Worm (Caenorhabditis elegans): ENCODE results near the gene fipr-29.

fipr-29 gene

DNA sequence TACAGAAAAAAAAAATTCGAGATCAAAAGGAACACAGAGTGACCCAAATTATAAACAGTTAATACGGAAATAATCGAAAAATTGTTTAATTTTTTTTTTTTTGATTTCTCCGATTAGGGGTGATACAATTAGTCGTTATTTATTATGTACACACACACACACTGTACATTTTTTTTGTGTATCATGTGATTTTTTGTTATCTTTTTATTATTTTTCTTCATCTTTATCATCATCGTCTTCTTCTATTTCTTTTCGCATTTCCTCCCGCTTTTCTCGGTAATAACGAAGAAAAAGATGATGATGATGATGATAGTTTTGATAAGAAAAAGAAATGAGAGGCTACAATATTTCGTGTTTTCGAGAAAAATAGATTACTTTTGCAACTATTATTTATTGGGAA is 30.3 kb downstream of the fipr-29 start (continued):
- TF ChIP-seq lsy-2 (tag; optimal IDR thresholded peaks at IDR 0.05) (peak in 1 of 2 experiments; percentile 24), lin-35 (GFP tag; optimal IDR thresholded peaks at IDR 0.05) (peak in 1 of 2 experiments; percentile 38), fkh-10 (GFP tag; optimal IDR thresholded peaks at IDR 0.05) (no peak)

DNA sequence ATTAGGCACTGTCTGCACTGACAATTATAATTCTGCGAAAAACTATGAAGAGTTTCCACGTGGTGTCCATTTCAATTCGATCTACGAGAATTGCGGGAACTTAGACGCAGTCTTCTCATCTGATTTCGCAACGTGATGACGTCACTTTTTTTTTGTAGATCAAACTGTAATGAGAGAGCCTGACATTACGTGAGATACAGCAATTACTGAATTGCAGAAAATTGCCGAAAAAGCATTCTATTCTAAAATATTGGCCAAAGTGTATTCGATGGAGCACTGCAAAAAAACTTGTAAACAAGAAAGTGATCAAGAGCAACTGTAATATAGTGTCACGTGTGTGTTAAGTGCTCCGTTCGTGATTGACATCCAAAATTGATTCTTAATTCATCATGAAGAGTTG is 33.5 kb downstream of the fipr-29 start:
- TF ChIP-seq Y116A8C.19 (tag; optimal IDR thresholded peaks at IDR 0.05; ENCODE audit: borderline replicate concordance) (no peak), efl-1 (optimal IDR thresholded peaks at IDR 0.05) (no peak), efl-1 (GFP tag; optimal IDR thresholded peaks at IDR 0.05 in 1 of 2) (peak in 1 of 2 experiments; percentile 86)

DNA sequence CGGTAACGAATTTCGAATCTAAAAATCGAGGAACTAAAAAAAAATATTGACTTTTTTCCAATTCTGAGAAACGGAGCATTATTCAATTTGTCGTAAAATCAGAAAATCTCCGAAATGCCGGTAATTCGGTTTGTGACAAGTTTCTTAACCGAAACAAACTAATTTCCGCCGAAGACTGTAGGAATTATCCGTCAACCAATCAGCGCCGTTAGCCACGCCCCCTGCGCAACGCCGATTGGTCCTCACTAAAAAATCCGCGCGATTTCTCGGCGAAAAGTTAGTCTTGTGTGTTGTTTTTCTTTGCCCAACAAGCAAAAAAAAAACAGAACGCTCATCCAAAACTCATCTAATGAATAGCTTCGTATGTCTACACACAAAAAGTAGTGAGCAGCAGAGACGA is 40.1 kb downstream of the fipr-29 start:
- TF ChIP-seq ztf-11 (tag; optimal IDR thresholded peaks at IDR 0.05) = no peak
- TF ChIP-seq egl-13 (tag; optimal IDR thresholded peaks at IDR 0.05) = no peak
- no peak for TF ChIP-seq alr-1 (tag; optimal IDR thresholded peaks at IDR 0.05; ENCODE audit: borderline replicate concordance)

ce11 chrIII:3018822-3019221 is 41.3 kb downstream of the fipr-29 start:
- no peak for TF ChIP-seq nhr-11 (tag; optimal IDR thresholded peaks at IDR 0.05)
- TF ChIP-seq aha-1 (tag; optimal IDR thresholded peaks at IDR 0.05) = no peak
- TF ChIP-seq ztf-4 (tag; optimal IDR thresholded peaks at IDR 0.05) = no peak
- no peak for TF ChIP-seq dsc-1 (tag; optimal IDR thresholded peaks at IDR 0.05)
- no peak for TF ChIP-seq lin-35 (GFP tag; optimal IDR thresholded peaks at IDR 0.05)
- TF ChIP-seq nhr-90 (tag; optimal IDR thresholded peaks at IDR 0.05; ENCODE audit: poor library complexity) = no peak
- no peak for TF ChIP-seq C04F5.9 (tag; optimal IDR thresholded peaks at IDR 0.05)
- TF ChIP-seq nhr-71 (tag; optimal IDR thresholded peaks at IDR 0.05) = no peak
- no peak for TF ChIP-seq ceh-8 (GFP tag; optimal IDR thresholded peaks at IDR 0.05)
